Fruit fly (Drosophila melanogaster) whole organism, pupa: Measurements from ENCODE around the gene cindr.

ENCODE experiments used
- CG10348 ChIP-seq: fragments of 200-800 bp; sonication (Bioruptor generic); IDR thresholded peaks from 2 replicates; pipeline ENCODE4 v1.3.6; 2022; ENCODE audit warnings: missing biosample characterization, missing genetic modification characterization
- CG12605 ChIP-seq: fragments of 200-800 bp; sonication (Bioruptor generic); IDR thresholded peaks from 2 replicates; pipeline ENCODE4 v1.3.6; 2022; ENCODE audit warnings: missing biosample characterization, missing genetic modification characterization
- CG13204 ChIP-seq: fragments of 200-800 bp; sonication (Bioruptor generic); optimal IDR thresholded peaks from 2 replicates; lab custom pipeline; 2018; ENCODE audit warnings: missing biosample characterization, mild to moderate bottlenecking, missing genetic modification characterization, moderate library complexity
- CG14655 ChIP-seq: fragments of 200-800 bp; sonication (Bioruptor generic); optimal IDR thresholded peaks from 3 replicates; lab custom pipeline; 2017; ENCODE audit warnings: mild to moderate bottlenecking, missing biosample characterization, missing genetic modification reagents, missing genetic modification characterization
- CG15710 ChIP-seq: fragments of 200-800 bp; sonication (Bioruptor generic); optimal IDR thresholded peaks from 2 replicates; lab custom pipeline; 2018; ENCODE audit warnings: missing biosample characterization, mild to moderate bottlenecking, missing genetic modification characterization, moderate library complexity
- CG17806 ChIP-seq: fragments of 200-800 bp; sonication (Bioruptor generic); optimal IDR thresholded peaks from 2 replicates; lab custom pipeline; 2018; ENCODE audit warnings: missing biosample characterization, mild to moderate bottlenecking, missing genetic modification characterization, moderate library complexity
- CG32121 ChIP-seq: fragments of 200-800 bp; sonication (Bioruptor generic); IDR thresholded peaks from 2 replicates; pipeline ENCODE4 v1.3.6; 2022; ENCODE audit warnings: missing biosample characterization, missing genetic modification characterization
- CG34367 ChIP-seq: fragments of 200-800 bp; sonication (Bioruptor generic); optimal IDR thresholded peaks from 2 replicates; lab custom pipeline; 2018; ENCODE audit warnings: missing biosample characterization, mild to moderate bottlenecking, missing genetic modification characterization
- CG4496 ChIP-seq: fragments of 200-800 bp; sonication (Bioruptor generic); IDR thresholded peaks from 3 replicates; pipeline ENCODE4 v1.3.6; 2022; ENCODE audit warnings: missing biosample characterization, missing genetic modification characterization
- CG8159 ChIP-seq: fragments of 200-800 bp; sonication (Bioruptor generic); optimal IDR thresholded peaks from 3 replicates; lab custom pipeline; 2018; ENCODE audit warnings: missing biosample characterization, mild to moderate bottlenecking, missing genetic modification characterization, moderate library complexity
- CG8301 ChIP-seq: fragments of 200-800 bp; sonication (Bioruptor generic); optimal IDR thresholded peaks from 2 replicates; lab custom pipeline; 2018; ENCODE audit warnings: missing biosample characterization, mild to moderate bottlenecking, missing genetic modification characterization
- CG9948 ChIP-seq: fragments of 200-800 bp; sonication (Bioruptor generic); optimal IDR thresholded peaks from 2 replicates; lab custom pipeline; 2018; ENCODE audit warnings: missing biosample characterization, mild to moderate bottlenecking, missing genetic modification characterization, moderate library complexity
- D1 ChIP-seq: fragments of 200-800 bp; sonication (Bioruptor generic); optimal IDR thresholded peaks from 2 replicates; lab custom pipeline; 2018; ENCODE audit warnings: missing biosample characterization, mild to moderate bottlenecking, missing genetic modification characterization, moderate library complexity
- EcR ChIP-seq: fragments of 200-800 bp; sonication (Bioruptor generic); optimal IDR thresholded peaks from 3 replicates; lab custom pipeline; 2019; ENCODE audit warnings: missing biosample characterization, missing genetic modification characterization, mild to moderate bottlenecking, moderate library complexity, missing genetic modification reagents
- Ets98B ChIP-seq: fragments of 200-800 bp; sonication (Bioruptor generic); IDR thresholded peaks from 2 replicates; pipeline ENCODE4 v1.3.6; 2022; ENCODE audit warnings: missing biosample characterization, missing genetic modification characterization
- Pif1A ChIP-seq: fragments of 200-800 bp; sonication (Bioruptor generic); optimal IDR thresholded peaks from 3 replicates; lab custom pipeline; 2016; ENCODE audit warnings: missing biosample characterization, missing genetic modification characterization
- Pif1B ChIP-seq: fragments of 200-800 bp; sonication (Bioruptor generic); optimal IDR thresholded peaks from 3 replicates; lab custom pipeline; 2016; ENCODE audit warnings: missing biosample characterization, missing genetic modification characterization
- Snoo ChIP-seq: fragments of 200-800 bp; sonication (Bioruptor generic); optimal IDR thresholded peaks from 3 replicates; lab custom pipeline; 2017; ENCODE audit warnings: missing biosample characterization, mild to moderate bottlenecking, missing genetic modification characterization, inconsistent platforms
- fd96Ca ChIP-seq: fragments of 200-800 bp; sonication (Bioruptor generic); IDR thresholded peaks from 3 replicates; pipeline ENCODE4 v1.3.6; 2022; ENCODE audit warnings: missing biosample characterization, missing genetic modification characterization
- gl ChIP-seq: fragments of 200-800 bp; sonication (Bioruptor generic); optimal IDR thresholded peaks from 2 replicates; lab custom pipeline; 2018; ENCODE audit warnings: missing biosample characterization, mild to moderate bottlenecking, missing genetic modification characterization
- rn ChIP-seq: fragments of 200-800 bp; sonication (Bioruptor generic); IDR thresholded peaks from 2 replicates; pipeline ENCODE4 v1.3.6; 2022; ENCODE audit warnings: missing biosample characterization, missing genetic modification characterization

cindr gene

DNA sequence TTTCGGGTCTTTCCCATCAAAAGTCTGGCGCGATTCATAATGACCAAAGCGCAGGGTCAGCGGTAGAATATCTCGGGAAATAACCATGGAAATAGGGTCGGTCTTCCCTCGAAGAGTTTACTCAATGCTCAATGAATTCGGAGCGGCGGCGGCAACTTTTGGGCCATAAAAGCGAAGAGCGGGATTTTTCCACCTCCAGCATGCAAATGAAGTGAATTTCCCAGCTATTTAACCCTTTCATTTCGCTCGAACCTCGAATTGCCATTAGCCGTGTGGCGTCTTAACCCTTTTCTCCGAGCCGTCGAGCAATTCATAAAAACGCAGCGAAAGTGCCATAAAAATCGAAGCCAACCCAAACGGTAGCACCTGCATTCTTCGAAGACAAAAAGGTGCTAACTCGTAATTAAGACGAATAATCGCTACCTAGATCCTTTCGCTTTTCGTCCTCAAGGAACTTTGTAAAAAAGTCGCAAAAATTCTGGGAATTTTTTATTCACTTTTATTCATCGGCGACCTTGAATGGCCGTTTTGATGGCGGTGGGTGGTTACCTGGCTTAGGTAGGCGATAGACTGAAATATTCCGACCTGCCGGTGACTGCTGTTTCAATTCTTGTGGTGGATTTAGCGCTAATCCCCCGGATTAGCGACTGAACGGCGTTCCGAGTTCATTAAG, 41.2 kb downstream of the cindr start:
- no peak for TF ChIP-seq CG32121
- TF ChIP-seq gl (tag; lab: Kevin White, UChicago), result no peak
- no peak for TF ChIP-seq CG14655 (GFP tag; lab: Kevin White, UChicago)
- no peak for TF ChIP-seq CG17806 (tag; lab: Kevin White, UChicago)

- TF ChIP-seq CG4496 (GFP tag; lab: Robert Waterston, UW) (no peak), Pif1B (no peak), CG8301 (tag; lab: Kevin White, UChicago) (no peak), CG32121 (no peak), gl (tag; lab: Kevin White, UChicago) (no peak), CG15710 (tag; lab: Kevin White, UChicago) (no peak), rn (GFP tag; lab: Robert Waterston, UW) (no peak), CG34367 (tag; lab: Kevin White, UChicago) (no peak), Ets98B (GFP tag; lab: Robert Waterston, UW) (no peak), CG10348 (GFP tag; lab: Robert Waterston, UW) (no peak), CG17806 (tag; lab: Kevin White, UChicago) (no peak), Snoo (no peak), D1 (tag; lab: Kevin White, UChicago) (no peak), CG12605 (GFP tag; lab: Robert Waterston, UW) (no peak), Pif1A (GFP tag; lab: Kevin White, UChicago) (no peak), CG9948 (tag; lab: Kevin White, UChicago) (no peak), CG13204 (GFP tag; lab: Kevin White, UChicago) (no peak), fd96Ca (no peak), CG8159 (no peak), CG14655 (GFP tag; lab: Kevin White, UChicago) (no peak)
- TF ChIP-seq, all 21 proteins: peak for 0
Observed at dm6 chr3R:30850460-30850859, 42.0 kb downstream of the cindr start.

DNA sequence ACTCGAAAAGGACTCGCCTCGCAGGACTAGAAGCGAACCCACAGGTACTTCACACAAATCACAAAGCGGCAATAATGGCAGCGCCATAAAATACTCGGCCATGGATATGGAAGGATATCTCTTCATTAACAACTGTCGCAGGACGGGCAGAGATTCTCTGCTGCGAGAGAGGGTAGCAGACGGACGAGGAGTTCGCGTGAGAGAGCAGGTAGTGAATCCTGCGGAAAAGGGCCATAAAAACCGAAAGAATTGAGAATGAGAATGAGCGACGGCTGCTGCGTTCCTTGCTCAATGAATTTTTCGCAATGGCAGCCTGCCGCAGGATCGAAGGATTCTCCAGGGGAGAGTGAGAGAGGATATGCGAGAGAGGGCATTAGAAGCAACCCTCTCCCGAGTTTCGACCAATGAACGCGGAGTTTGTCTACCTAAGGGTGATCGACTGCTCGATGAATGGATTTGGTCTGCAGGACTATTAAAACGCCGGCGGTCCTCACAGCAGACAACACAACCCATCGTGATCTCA, 43.5 kb downstream of the cindr start, which contains the start of gene tll:
TSS of gene tll (plus strand) at position 473 of the 523 bp plus-strand sequence.
- TF ChIP-seq Ets98B (GFP tag; lab: Robert Waterston, UW), result no peak
- no peak for TF ChIP-seq CG34367 (tag; lab: Kevin White, UChicago)
- TF ChIP-seq CG8301 (tag; lab: Kevin White, UChicago), result no peak
- no peak for TF ChIP-seq CG10348 (GFP tag; lab: Robert Waterston, UW)
- no peak for TF ChIP-seq rn (GFP tag; lab: Robert Waterston, UW)
- TF ChIP-seq fd96Ca, result no peak
- TF ChIP-seq CG15710 (tag; lab: Kevin White, UChicago), result no peak
- no peak for TF ChIP-seq gl (tag; lab: Kevin White, UChicago)
- TF ChIP-seq Snoo, result no peak
- TF ChIP-seq CG8159, result no peak
- TF ChIP-seq CG9948 (tag; lab: Kevin White, UChicago), result no peak

DNA sequence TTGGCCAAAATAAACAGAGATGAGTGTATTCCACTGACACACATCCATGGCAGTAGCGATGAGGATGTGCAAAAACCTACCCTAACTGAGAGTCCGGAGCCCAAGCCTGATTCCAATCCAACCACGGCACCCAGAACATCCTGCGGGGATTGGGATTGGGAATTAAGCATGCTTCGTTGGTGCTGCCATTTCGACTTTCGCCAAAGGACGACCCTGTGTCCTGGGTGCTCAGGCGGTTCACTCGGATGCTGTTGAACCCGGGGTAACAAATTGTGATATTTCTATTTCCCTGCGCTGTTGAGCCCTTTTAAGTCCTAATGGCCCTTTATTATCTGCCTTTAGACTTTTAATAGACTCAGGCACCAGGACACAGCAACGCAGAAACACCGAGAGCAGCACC, 46.8 kb downstream of the cindr start:
- TF ChIP-seq Ets98B (GFP tag; lab: Robert Waterston, UW) (no peak), CG12605 (GFP tag; lab: Robert Waterston, UW) (no peak), CG34367 (tag; lab: Kevin White, UChicago) (no peak), CG17806 (tag; lab: Kevin White, UChicago) (no peak), gl (tag; lab: Kevin White, UChicago) (no peak)

DNA sequence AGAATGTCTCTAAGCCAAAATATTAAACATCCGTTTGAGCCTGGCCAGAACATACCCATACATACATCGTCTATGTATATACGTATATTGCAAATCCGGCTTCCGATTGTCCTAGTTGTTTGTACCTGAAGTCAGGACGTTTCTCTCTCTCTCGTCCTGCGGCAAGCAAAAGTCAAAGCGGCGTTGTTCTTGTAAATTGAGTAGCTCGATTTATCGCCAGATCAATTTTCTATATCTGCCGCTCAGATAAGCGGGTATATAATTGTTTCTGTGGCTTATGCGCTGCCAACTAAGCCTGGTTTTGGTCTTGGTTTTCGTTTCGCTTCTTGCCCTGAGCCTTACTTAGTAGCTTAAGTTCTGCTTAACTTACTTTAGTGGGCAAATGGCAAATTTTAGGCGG, 48.2 kb downstream of the cindr start:
- TF ChIP-seq CG13204 (GFP tag; lab: Kevin White, UChicago) (no peak), CG12605 (GFP tag; lab: Robert Waterston, UW) (no peak), CG17806 (tag; lab: Kevin White, UChicago) (no peak), Pif1B (no peak), CG32121 (no peak), CG15710 (tag; lab: Kevin White, UChicago) (no peak), CG34367 (tag; lab: Kevin White, UChicago) (no peak), Snoo (no peak), Pif1A (GFP tag; lab: Kevin White, UChicago) (no peak), gl (tag; lab: Kevin White, UChicago) (no peak), CG8159 (no peak), CG9948 (tag; lab: Kevin White, UChicago) (no peak), fd96Ca (no peak), D1 (tag; lab: Kevin White, UChicago) (no peak), rn (GFP tag; lab: Robert Waterston, UW) (no peak), CG14655 (GFP tag; lab: Kevin White, UChicago) (no peak), CG4496 (GFP tag; lab: Robert Waterston, UW) (no peak), Ets98B (GFP tag; lab: Robert Waterston, UW) (no peak), CG8301 (tag; lab: Kevin White, UChicago) (no peak)

DNA sequence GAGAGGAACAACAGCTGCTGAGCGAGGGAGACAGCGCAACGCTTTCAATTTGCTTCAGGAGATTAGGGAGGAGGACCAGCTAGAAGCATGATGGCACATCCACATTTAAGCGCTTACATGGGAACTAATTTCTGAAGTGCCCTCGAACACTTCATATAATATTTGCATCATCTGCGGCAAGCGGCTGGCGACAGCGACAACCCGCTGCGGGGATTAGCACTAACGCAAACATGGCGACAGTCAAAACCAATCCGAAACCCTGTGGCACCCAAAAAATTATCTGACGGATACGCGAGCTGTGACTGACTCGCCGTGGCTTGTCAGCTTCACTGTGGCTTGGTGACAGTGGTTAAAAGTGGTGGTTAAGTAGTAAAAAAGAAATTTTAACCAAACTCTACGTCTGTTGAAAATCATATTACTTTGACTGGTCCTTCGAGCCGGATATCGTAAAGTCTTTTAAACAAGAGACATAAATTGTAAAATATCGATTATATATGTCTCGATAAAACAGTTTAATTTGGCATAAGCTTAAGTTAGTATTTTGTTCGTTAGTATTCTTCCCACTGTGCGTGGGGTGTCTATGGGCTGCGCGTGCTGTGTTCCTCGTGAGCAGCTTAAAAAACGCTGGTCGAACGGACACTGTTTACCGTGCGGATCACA, 51.6 kb downstream of the cindr start:
- peak; percentile 2 for TF ChIP-seq Pif1A (GFP tag; lab: Kevin White, UChicago)
- TF ChIP-seq CG34367 (tag; lab: Kevin White, UChicago), result no peak
- TF ChIP-seq EcR (GFP tag; lab: Kevin White, UChicago), result no peak
- no peak for TF ChIP-seq CG9948 (tag; lab: Kevin White, UChicago)
- TF ChIP-seq CG32121, result no peak
- TF ChIP-seq CG13204 (GFP tag; lab: Kevin White, UChicago), result no peak
- TF ChIP-seq CG8159, result peak; percentile 12
